Worm (Caenorhabditis elegans) whole organism, young adult: ENCODE measurements around the gene nlp-51.

Experiments used
- B0261.1 ChIP-seq: sonication (generic microtip); optimal IDR thresholded peaks from 2 replicates; lab custom pipeline; 2016; ENCODE audit warnings: mild to moderate bottlenecking, missing genetic modification characterization, moderate library complexity, missing compliant biosample characterization
- C17E4.6 ChIP-seq: fragments of 200-800 bp; sonication (Bioruptor generic); IDR thresholded peaks from 2 replicates; pipeline ENCODE4 v1.3.6; 2022; ENCODE audit warnings: missing genetic modification reagents, missing genetic modification characterization, missing compliant biosample characterization
- F39B2.1 ChIP-seq: fragments of 200-800 bp; sonication (Bioruptor generic); IDR thresholded peaks from 2 replicates; pipeline ENCODE4 v1.3.6; 2022; ENCODE audit warnings: missing genetic modification reagents, missing genetic modification characterization, missing compliant biosample characterization
- K12H6.12 ChIP-seq: fragments of 200-800 bp; sonication (Bioruptor generic); optimal IDR thresholded peaks from 2 replicates; lab custom pipeline; 2018; ENCODE audit warnings: mild to moderate bottlenecking, missing genetic modification characterization, missing compliant biosample characterization
- akir-1 ChIP-seq: fragments of 200-800 bp; sonication (Bioruptor generic); optimal IDR thresholded peaks from 2 replicates; lab custom pipeline; 2018; ENCODE audit warnings: mild to moderate bottlenecking, missing genetic modification characterization, moderate library complexity, missing compliant biosample characterization
- aptf-2 ChIP-seq: fragments of 200-800 bp; sonication (Bioruptor generic); conservative IDR thresholded peaks from 2 replicates; pipeline ENCODE4 v1.3.6; 2022; ENCODE audit warnings: missing genetic modification reagents, missing genetic modification characterization, missing compliant biosample characterization
- attf-6 ChIP-seq: fragments of 200-800 bp; sonication (Bioruptor generic); IDR thresholded peaks from 2 replicates; pipeline ENCODE4 v1.3.6; 2022; ENCODE audit warnings: missing genetic modification reagents, missing genetic modification characterization, missing compliant biosample characterization
- cebp-1 ChIP-seq, 2 experiments: fragments of 200-800 bp in 1 of 2; sonication (Bioruptor generic) in 1 of 2; sonication (generic microtip) in 1 of 2; IDR thresholded peaks in 1 of 2; optimal IDR thresholded peaks in 1 of 2; 2 replicates each; pipeline versions ENCODE4 v1.3.6 to Lab custom; 2017 to 2022; ENCODE audit warnings: missing compliant biosample characterization in 2 of 2, missing genetic modification characterization in 2 of 2, mild to moderate bottlenecking in 1 of 2, missing genetic modification reagents in 1 of 2, moderate library complexity in 1 of 2
- ceh-79 ChIP-seq: sonication (generic microtip); optimal IDR thresholded peaks from 2 replicates; lab custom pipeline; 2017; ENCODE audit warnings: mild to moderate bottlenecking, missing genetic modification characterization, missing compliant biosample characterization
- die-1 ChIP-seq: sonication (generic microtip); optimal IDR thresholded peaks from 2 replicates; lab custom pipeline; 2016; ENCODE audit warnings: missing genotype, mild to moderate bottlenecking, missing genetic modification characterization, missing compliant biosample characterization
- dox-1 ChIP-seq: fragments of 200-800 bp; sonication (Bioruptor generic); IDR thresholded peaks from 2 replicates; pipeline ENCODE4 v1.3.6; 2022; ENCODE audit warnings: missing genetic modification reagents, missing genetic modification characterization, missing compliant biosample characterization
- gei-17 ChIP-seq: fragments of 200-800 bp; sonication (Bioruptor generic); optimal IDR thresholded peaks from 2 replicates; lab custom pipeline; 2018; ENCODE audit warnings: mild to moderate bottlenecking, missing genetic modification characterization, missing compliant biosample characterization
- him-1 ChIP-seq: sonication (generic microtip); optimal IDR thresholded peaks from 2 replicates; lab custom pipeline; 2016; ENCODE audit warnings: missing genotype, missing genetic modification reagents, missing genetic modification characterization, missing compliant biosample characterization
- hmg-1.2 ChIP-seq: fragments of 200-800 bp; sonication (Bioruptor generic); IDR thresholded peaks from 2 replicates; pipeline ENCODE4 v1.3.6; 2022; ENCODE audit warnings: missing genetic modification reagents, missing genetic modification characterization, missing compliant biosample characterization
- lin-26 ChIP-seq: fragments of 200-800 bp; sonication (Bioruptor generic); IDR thresholded peaks from 2 replicates; pipeline ENCODE4 v1.3.6; 2022; ENCODE audit warnings: missing genetic modification reagents, missing genetic modification characterization, missing compliant biosample characterization
- lin-35 ChIP-seq, 3 experiments: fragments of 150-350 bp in 2 of 3; sonication (generic microtip) in 1 of 3; optimal IDR thresholded peaks; 2 replicates each; lab custom pipeline; 2014 to 2018; ENCODE audit warnings: missing biosample characterization in 3 of 3, missing genetic modification characterization in 3 of 3, missing genetic modification reagents in 3 of 3
- madf-6 ChIP-seq: fragments of 200-800 bp; sonication (Bioruptor generic); IDR thresholded peaks from 2 replicates; pipeline ENCODE4 v1.3.6; 2022; ENCODE audit warnings: missing genetic modification reagents, missing genetic modification characterization, missing compliant biosample characterization
- mcd-1 ChIP-seq: fragments of 200-800 bp; sonication (Bioruptor generic); IDR thresholded peaks from 2 replicates; pipeline ENCODE4 v1.3.6; 2022; ENCODE audit warnings: missing genetic modification reagents, missing genetic modification characterization, missing compliant biosample characterization
- nfyb-1 ChIP-seq: fragments of 200-800 bp; sonication (Bioruptor generic); IDR thresholded peaks from 2 replicates; pipeline ENCODE4 v1.3.6; 2022; ENCODE audit warnings: missing genetic modification reagents, missing genetic modification characterization, missing compliant biosample characterization
- nhr-90 ChIP-seq: sonication (generic microtip); optimal IDR thresholded peaks from 2 replicates; lab custom pipeline; 2016; ENCODE audit warnings: missing genotype, mild to moderate bottlenecking, missing genetic modification characterization, missing compliant biosample characterization
- rpc-1 ChIP-seq, 2 experiments: fragments of 150-350 bp in 1 of 2; sonication (generic microtip) in 1 of 2; optimal IDR thresholded peaks; 2 replicates each; lab custom pipeline; 2014 to 2018; ENCODE audit warnings: missing biosample characterization in 1 of 2, missing genetic modification characterization in 1 of 2, missing genetic modification reagents in 1 of 2, missing genotype in 1 of 2
- sdz-38 ChIP-seq: sonication (generic microtip); optimal IDR thresholded peaks from 2 replicates; lab custom pipeline; 2016; ENCODE audit warnings: missing genotype, missing genetic modification characterization, missing compliant biosample characterization
- snpc-1.3 ChIP-seq: sonication (generic microtip); optimal IDR thresholded peaks from 2 replicates; lab custom pipeline; 2017; ENCODE audit warnings: missing genetic modification characterization, mild to moderate bottlenecking, missing compliant biosample characterization, antibody characterized with exemption, moderate library complexity, missing genotype, missing genetic modification reagents; ENCODE audit not compliant: insufficient read depth
- snpc-4 ChIP-seq, 5 experiments: fragments of 150-350 bp in 1 of 5; sonication (generic microtip) in 4 of 5; optimal IDR thresholded peaks; 2 replicates each; lab custom pipeline; 2014 to 2018; ENCODE audit warnings: missing genetic modification characterization in 5 of 5, missing biosample characterization in 3 of 5, antibody characterized with exemption in 2 of 5, mild to moderate bottlenecking in 2 of 5, missing compliant biosample characterization in 2 of 5, missing genotype in 2 of 5, moderate library complexity in 2 of 5, missing genetic modification reagents in 1 of 5
- tbp1 ChIP-seq: fragments of 200-800 bp; sonication (Bioruptor generic); optimal IDR thresholded peaks from 2 replicates; lab custom pipeline; 2018; ENCODE audit warnings: mild to moderate bottlenecking, missing genetic modification characterization, missing compliant biosample characterization
- tbx-9 ChIP-seq: sonication (generic microtip); optimal IDR thresholded peaks from 2 replicates; lab custom pipeline; 2016; ENCODE audit warnings: borderline replicate concordance, missing genetic modification characterization, inconsistent platforms, missing compliant biosample characterization
- unc-130 ChIP-seq: sonication (generic microtip); optimal IDR thresholded peaks from 2 replicates; lab custom pipeline; 2016; ENCODE audit warnings: missing genetic modification reagents, missing genetic modification characterization, missing compliant biosample characterization
- zfh-2 ChIP-seq: fragments of 200-800 bp; sonication (Bioruptor generic); conservative IDR thresholded peaks from 2 replicates; pipeline ENCODE4 v1.3.6; 2022; ENCODE audit warnings: missing genetic modification reagents, missing genetic modification characterization, missing compliant biosample characterization
- zim-3 ChIP-seq: sonication (generic microtip); optimal IDR thresholded peaks from 2 replicates; lab custom pipeline; 2017; ENCODE audit warnings: mild to moderate bottlenecking, missing genetic modification characterization, moderate library complexity, missing compliant biosample characterization
- ztf-3 ChIP-seq: fragments of 200-800 bp; sonication (Bioruptor generic); optimal IDR thresholded peaks from 2 replicates; lab custom pipeline; 2018; ENCODE audit warnings: mild to moderate bottlenecking, missing genetic modification characterization, missing compliant biosample characterization
- ztf-6 ChIP-seq: fragments of 200-800 bp; sonication (Bioruptor generic); IDR thresholded peaks from 2 replicates; pipeline ENCODE4 v1.3.6; 2022; ENCODE audit warnings: missing genetic modification reagents, missing genetic modification characterization, missing compliant biosample characterization

Gene nlp-51

DNA sequence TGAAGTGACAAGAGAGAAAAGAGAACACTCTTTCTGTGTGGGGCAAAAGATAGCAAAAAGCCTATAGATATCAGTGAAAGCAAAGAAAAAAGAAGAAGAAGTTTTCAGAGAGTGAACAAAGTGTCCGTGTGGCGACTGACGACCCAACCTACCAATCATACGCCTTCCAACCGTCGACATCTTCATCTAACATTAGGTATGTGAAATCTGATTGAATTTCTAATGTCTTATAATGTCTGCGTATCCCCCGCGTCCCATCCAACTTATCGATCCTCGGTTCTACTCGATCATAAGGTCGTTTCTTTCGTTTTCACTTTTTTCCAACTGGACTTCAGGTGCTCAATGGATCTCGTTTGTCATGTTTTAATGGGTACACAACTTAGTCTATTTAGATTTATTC lies 12.2 kb downstream of the nlp-51 start:
- no peak for TF ChIP-seq aptf-2
- TF ChIP-seq unc-130 (GFP tag; lab: Kevin White, UChicago) = no peak
- no peak for TF ChIP-seq lin-35 (GFP tag; optimal IDR thresholded peaks at IDR 0.05; lab: Kevin White, UChicago)
- TF ChIP-seq F39B2.1 = no peak
- no peak for TF ChIP-seq ztf-6 (GFP tag; lab: Robert Waterston, UW)
- TF ChIP-seq gei-17 (GFP tag; lab: Kevin White, UChicago) = no peak
- no peak for TF ChIP-seq B0261.1
- no peak for TF ChIP-seq cebp-1 (GFP tag; IDR thresholded peaks at IDR 0.05; lab: Robert Waterston, UW)
- TF ChIP-seq cebp-1 (tag; optimal IDR thresholded peaks at IDR 0.05; lab: Kevin White, UChicago) = no peak
- TF ChIP-seq ceh-79 = no peak
- TF ChIP-seq C17E4.6 (GFP tag; lab: Robert Waterston, UW) = no peak
- no peak for TF ChIP-seq ztf-3 (GFP tag; lab: Kevin White, UChicago)
- TF ChIP-seq mcd-1 = no peak

DNA sequence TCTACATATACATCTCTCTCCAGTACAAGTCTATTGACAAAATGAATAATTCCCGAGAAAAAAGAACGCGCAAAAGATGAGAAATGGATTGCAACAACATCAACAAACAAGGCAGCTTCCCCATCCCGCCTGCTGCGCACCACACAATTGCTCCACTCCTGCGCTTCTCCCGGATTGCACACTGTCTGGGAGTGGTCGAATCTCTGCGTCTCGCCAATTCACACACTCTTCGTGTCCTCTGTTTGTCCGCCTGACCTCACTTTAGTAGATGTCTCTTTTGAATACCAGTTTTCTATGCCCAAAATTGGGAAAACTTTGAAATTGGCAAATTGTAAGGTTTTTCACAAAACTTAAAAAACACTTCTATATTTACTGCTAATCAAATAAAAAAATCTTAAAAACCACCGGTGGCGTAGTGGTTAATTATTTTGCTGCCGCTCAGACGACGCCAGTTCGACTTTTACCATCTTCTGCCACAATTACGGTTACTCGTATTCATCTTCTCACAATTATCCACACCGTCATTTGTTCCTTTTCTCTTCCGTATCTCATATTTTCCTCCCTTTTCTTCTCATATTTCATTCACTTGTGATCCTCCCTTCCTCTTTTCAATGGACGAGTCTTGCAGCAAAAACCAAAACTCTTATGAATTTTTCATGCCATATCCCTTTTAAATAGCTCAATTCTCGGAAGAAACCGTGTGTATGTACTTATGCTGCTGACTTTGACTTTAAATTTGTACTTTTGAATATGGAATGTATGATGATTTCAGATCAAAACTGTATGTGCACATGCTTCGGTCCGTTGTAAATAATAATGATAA lies 13.7 kb downstream of the nlp-51 start, which contains the start of gene rsf-1:
Gene rsf-1, plus strand, starts transcription at position 773 of the 823 bp plus-strand sequence.
- TF ChIP-seq nfyb-1 (GFP tag; lab: Robert Waterston, UW) = peak; percentile 24; the same call in 1 of the 2 replicates
- no peak for TF ChIP-seq zim-3
- peak; percentile 49 for TF ChIP-seq rpc-1 (optimal IDR thresholded peaks at IDR 0.05; lab: Kevin White, UChicago)
- peak; percentile 70 for TF ChIP-seq rpc-1 (tag; optimal IDR thresholded peaks at IDR 0.05; lab: Kevin White, UChicago)
- TF ChIP-seq zfh-2 (GFP tag; lab: Robert Waterston, UW) = peak; percentile 64
- TF ChIP-seq die-1 (tag; lab: Kevin White, UChicago) = no peak
- TF ChIP-seq snpc-4 (GFP tag; optimal IDR thresholded peaks at IDR 0.05; lab: Kevin White, UChicago) = no peak
- TF ChIP-seq snpc-4 (tag; optimal IDR thresholded peaks at IDR 0.05; lab: Kevin White, UChicago) = peak in 2 of 4 experiments; percentile 16 to 21
- TF ChIP-seq nhr-90 (tag; lab: Kevin White, UChicago) = peak; percentile 15
- TF ChIP-seq lin-26 = peak; percentile 81
- TF ChIP-seq dox-1 (GFP tag; lab: Robert Waterston, UW) = peak; percentile 37; the same call in 1 of the 2 replicates
- no peak for TF ChIP-seq attf-6 (GFP tag; lab: Robert Waterston, UW)
- peak; percentile 47; the same call in 1 of the 2 replicates for TF ChIP-seq mcd-1
- no peak for TF ChIP-seq akir-1 (GFP tag; lab: Kevin White, UChicago)
- TF ChIP-seq hmg-1.2 (GFP tag; lab: Robert Waterston, UW) = peak; percentile 79
- peak; percentile 69 for TF ChIP-seq him-1
- TF ChIP-seq K12H6.12 (tag; lab: Kevin White, UChicago) = peak; percentile 40
- peak; percentile 81 for TF ChIP-seq tbp1
- TF ChIP-seq madf-6 (GFP tag; lab: Robert Waterston, UW) = peak; percentile 51
- TF ChIP-seq B0261.1 = peak; percentile 51
- TF ChIP-seq sdz-38 (tag; lab: Kevin White, UChicago) = no peak
- TF ChIP-seq cebp-1 (GFP tag; IDR thresholded peaks at IDR 0.05; lab: Robert Waterston, UW) = no peak
- TF ChIP-seq cebp-1 (tag; optimal IDR thresholded peaks at IDR 0.05; lab: Kevin White, UChicago) = peak; percentile 25

DNA sequence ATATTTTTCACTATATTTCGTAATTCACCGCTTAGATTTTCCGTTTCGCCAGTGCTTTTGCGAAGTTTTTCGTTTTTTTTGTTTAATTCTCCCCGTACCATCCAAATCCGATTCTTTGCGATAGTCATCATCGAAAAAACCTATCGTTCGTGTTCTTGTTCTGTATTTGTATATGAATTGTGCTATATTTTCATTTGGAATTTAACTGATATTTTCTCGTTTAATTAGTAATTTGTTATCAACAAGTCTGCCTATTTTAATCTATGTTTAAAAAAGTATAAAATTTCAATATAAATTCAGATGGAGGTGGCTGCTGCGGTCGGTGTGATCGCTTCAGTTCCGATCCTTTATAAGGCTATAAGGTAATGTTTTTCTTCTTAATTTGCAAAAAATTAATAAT lies 16.9 kb downstream of the nlp-51 start, which contains the start of gene samp-1:
Gene samp-1, plus strand, starts transcription at position 301 of the 400 bp plus-strand sequence.
- peak; percentile 9 for TF ChIP-seq snpc-1.3 (tag; lab: Kevin White, UChicago)
- TF ChIP-seq tbx-9 = no peak
- peak; percentile 42; the same call in 1 of the 2 replicates for TF ChIP-seq madf-6 (GFP tag; lab: Robert Waterston, UW)
- TF ChIP-seq ztf-3 (GFP tag; lab: Kevin White, UChicago) = no peak
